Worm (Caenorhabditis elegans): ENCODE data around the gene srh-219.

DNA sequence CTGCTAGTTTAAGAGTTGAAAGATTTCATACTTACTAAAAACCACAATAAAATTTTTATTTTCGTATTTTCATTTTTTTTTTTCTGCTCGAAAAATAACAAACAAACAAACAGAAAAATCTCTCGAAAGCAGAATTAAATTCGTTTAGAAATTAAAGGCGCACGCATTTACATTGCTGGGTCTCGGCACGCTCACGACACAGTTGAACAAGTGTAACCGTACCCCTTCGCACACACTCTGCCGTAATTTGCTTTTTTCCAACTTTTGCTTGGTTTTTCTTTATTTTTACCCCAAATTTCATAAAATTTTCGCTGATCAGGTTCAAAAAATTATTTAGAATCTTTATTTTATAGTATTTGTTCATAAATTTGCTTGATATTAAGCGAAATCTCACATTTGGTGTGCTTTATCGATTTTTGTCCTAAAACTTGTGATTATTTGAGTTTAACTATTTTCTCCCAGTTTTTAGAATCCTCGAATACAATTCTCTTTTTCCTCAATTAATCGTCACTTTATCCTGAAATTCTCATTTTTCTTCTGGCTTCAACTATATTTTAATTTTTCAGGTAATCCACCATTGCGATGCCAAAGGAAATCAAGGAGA lies 16.4 kb downstream of the srh-219 start, which contains the start of gene rpl-38:
- peak; percentile 91 for TF ChIP-seq madf-6 (GFP tag; IDR thresholded peaks at IDR 0.05)
- no peak for TF ChIP-seq nfya-1 (tag; optimal IDR thresholded peaks at IDR 0.05; ENCODE audit: borderline replicate concordance, insufficient read depth)
- peak in 1 of 3 experiments; percentile 81 for TF ChIP-seq lin-35 (GFP tag; optimal IDR thresholded peaks at IDR 0.05)
- peak; percentile 75 for TF ChIP-seq F49E8.2 (tag; optimal IDR thresholded peaks at IDR 0.05; ENCODE audit: insufficient read depth)
- no peak for TF ChIP-seq hlh-26 (GFP tag; conservative IDR thresholded peaks at IDR 0.05)
- no peak for TF ChIP-seq egrh-3 (GFP tag; IDR thresholded peaks at IDR 0.05)
- no peak for TF ChIP-seq cebp-2 (GFP tag; IDR thresholded peaks at IDR 0.05)
- no peak for TF ChIP-seq F10E7.11 (tag; optimal IDR thresholded peaks at IDR 0.05)
- no peak for TF ChIP-seq F57C9.4 (tag; optimal IDR thresholded peaks at IDR 0.05)

All from whole organism, young adult.